Worm (Caenorhabditis elegans) whole organism, mixed stage, embryonic: ENCODE results near the gene ndub-3.

Experiments
- ceh-43 ChIP-seq: fragments of 200-800 bp; sonication (Bioruptor generic); optimal IDR thresholded peaks from 2 replicates; lab custom pipeline; 2018; ENCODE audit warnings: mild to moderate bottlenecking, missing genetic modification characterization, moderate library complexity, missing compliant biosample characterization
- hlh-1 ChIP-seq: fragments of 150-350 bp; optimal IDR thresholded peaks from 2 replicates; lab custom pipeline; 2014; ENCODE audit warnings: missing biosample characterization, missing genetic modification reagents, missing genetic modification characterization
- lsy-2 ChIP-seq: fragments of 150-350 bp; optimal IDR thresholded peaks from 2 replicates; lab custom pipeline; 2014; ENCODE audit warnings: missing biosample characterization, missing genetic modification characterization
- mls-2 ChIP-seq: sonication (generic microtip); optimal IDR thresholded peaks from 2 replicates; lab custom pipeline; 2016; ENCODE audit warnings: mild to moderate bottlenecking, missing genetic modification characterization, moderate library complexity, missing compliant biosample characterization
- nhr-12 ChIP-seq: fragments of 150-350 bp; optimal IDR thresholded peaks from 2 replicates; lab custom pipeline; 2014; ENCODE audit warnings: missing biosample characterization, missing genetic modification characterization
- nhr-237 ChIP-seq: fragments of 150-350 bp; optimal IDR thresholded peaks from 2 replicates; lab custom pipeline; 2014; ENCODE audit warnings: missing biosample characterization, missing genetic modification characterization
- nhr-28 ChIP-seq: fragments of 150-350 bp; optimal IDR thresholded peaks from 2 replicates; lab custom pipeline; 2014; ENCODE audit warnings: missing biosample characterization, missing genetic modification characterization
- pha-4 ChIP-seq: fragments of 150-350 bp; optimal IDR thresholded peaks from 2 replicates; lab custom pipeline; 2018; ENCODE audit warnings: missing biosample characterization, missing genetic modification reagents, missing genetic modification characterization
- snpc-4 ChIP-seq: fragments of 150-350 bp; optimal IDR thresholded peaks from 2 replicates; lab custom pipeline; 2014; ENCODE audit warnings: missing biosample characterization, missing genetic modification characterization
- sptf-1 ChIP-seq: sonication (generic microtip); optimal IDR thresholded peaks from 2 replicates; lab custom pipeline; 2017; ENCODE audit warnings: mild to moderate bottlenecking, missing genetic modification characterization, moderate library complexity, missing compliant biosample characterization
- unc-120 ChIP-seq: sonication (generic microtip); optimal IDR thresholded peaks from 2 replicates; lab custom pipeline; 2017; ENCODE audit warnings: missing genetic modification characterization, missing compliant biosample characterization; ENCODE audit not compliant: poor library complexity, severe bottlenecking
- unc-62 ChIP-seq: fragments of 150-350 bp; optimal IDR thresholded peaks from 2 replicates; lab custom pipeline; 2014; ENCODE audit warnings: missing biosample characterization, missing genetic modification reagents, missing genetic modification characterization
- zip-8 ChIP-seq: fragments of 150-350 bp; optimal IDR thresholded peaks from 2 replicates; lab custom pipeline; 2014; ENCODE audit warnings: missing biosample characterization, missing genetic modification characterization
- ztf-11 ChIP-seq: fragments of 150-350 bp; optimal IDR thresholded peaks from 2 replicates; lab custom pipeline; 2014; ENCODE audit warnings: missing biosample characterization, missing genetic modification characterization

ce11 chrII:9009976-9010702 is 45.4 kb upstream of the ndub-3 start:
- TF ChIP-seq unc-62 (no peak), nhr-28 (tag; lab: Kevin White, UChicago) (no peak), nhr-12 (tag; lab: Kevin White, UChicago) (no peak), ztf-11 (tag; lab: Kevin White, UChicago) (no peak), nhr-237 (tag; lab: Kevin White, UChicago) (no peak), hlh-1 (tag; lab: Kevin White, UChicago) (no peak), snpc-4 (tag; lab: Kevin White, UChicago) (no peak), ceh-43 (GFP tag; lab: Kevin White, UChicago) (no peak), zip-8 (tag; lab: Kevin White, UChicago) (no peak), unc-120 (tag; lab: Kevin White, UChicago) (no peak), sptf-1 (tag; lab: Kevin White, UChicago) (no peak), lsy-2 (no peak), pha-4 (tag; lab: Kevin White, UChicago) (no peak), mls-2 (tag; lab: Kevin White, UChicago) (no peak)
